Worm (Caenorhabditis elegans): Measurements from ENCODE around the gene F46H5.5.

The F46H5.5 gene

ce11 chrX:7233127-7234073 lies 23.4 kb downstream of the F46H5.5 start:
- TF ChIP-seq him-1 (tag; optimal IDR thresholded peaks at IDR 0.05) (no peak), W03F9.2 (tag; optimal IDR thresholded peaks at IDR 0.05) (no peak), dao-5 (tag; optimal IDR thresholded peaks at IDR 0.05) (no peak)

ce11 chrX:7232158-7232822 lies 24.5 kb downstream of the F46H5.5 start:
- TF ChIP-seq dao-5 (tag; optimal IDR thresholded peaks at IDR 0.05) (no peak), him-1 (tag; optimal IDR thresholded peaks at IDR 0.05) (peak; percentile 47)

ce11 chrX:7230877-7231276 lies 25.9 kb downstream of the F46H5.5 start:
- no peak for TF ChIP-seq W03F9.2 (tag; optimal IDR thresholded peaks at IDR 0.05)
- TF ChIP-seq dao-5 (tag; optimal IDR thresholded peaks at IDR 0.05): no peak
- no peak for TF ChIP-seq him-1 (tag; optimal IDR thresholded peaks at IDR 0.05)

- TF ChIP-seq dao-5 (tag; optimal IDR thresholded peaks at IDR 0.05): no peak
- TF ChIP-seq him-1 (tag; optimal IDR thresholded peaks at IDR 0.05): peak; percentile 6
Measured at ce11 chrX:7230321-7230720, 26.5 kb downstream of the F46H5.5 start.

- TF ChIP-seq W03F9.2 (tag; optimal IDR thresholded peaks at IDR 0.05): no peak
- no peak for TF ChIP-seq him-1 (tag; optimal IDR thresholded peaks at IDR 0.05)
- no peak for TF ChIP-seq dao-5 (tag; optimal IDR thresholded peaks at IDR 0.05)
Measured at ce11 chrX:7229357-7229756, 27.4 kb downstream of the F46H5.5 start.

ce11 chrX:7225028-7225427 lies 31.8 kb downstream of the F46H5.5 start:
- TF ChIP-seq him-1 (tag; optimal IDR thresholded peaks at IDR 0.05) (no peak), W03F9.2 (tag; optimal IDR thresholded peaks at IDR 0.05) (no peak), dao-5 (tag; optimal IDR thresholded peaks at IDR 0.05) (no peak)

- TF ChIP-seq dao-5 (tag; optimal IDR thresholded peaks at IDR 0.05) (no peak), W03F9.2 (tag; optimal IDR thresholded peaks at IDR 0.05) (no peak), him-1 (tag; optimal IDR thresholded peaks at IDR 0.05) (peak; percentile 7)
Measured at ce11 chrX:7224510-7224909, 32.3 kb downstream of the F46H5.5 start.

- peak; percentile 49 for TF ChIP-seq him-1 (tag; optimal IDR thresholded peaks at IDR 0.05)
- no peak for TF ChIP-seq W03F9.2 (tag; optimal IDR thresholded peaks at IDR 0.05)
- TF ChIP-seq dao-5 (tag; optimal IDR thresholded peaks at IDR 0.05): no peak
Measured at ce11 chrX:7222383-7222782, 34.4 kb downstream of the F46H5.5 start.

ce11 chrX:7220209-7220608 lies 36.6 kb downstream of the F46H5.5 start:
- TF ChIP-seq W03F9.2 (tag; optimal IDR thresholded peaks at IDR 0.05): no peak
- no peak for TF ChIP-seq him-1 (tag; optimal IDR thresholded peaks at IDR 0.05)
- TF ChIP-seq dao-5 (tag; optimal IDR thresholded peaks at IDR 0.05): no peak

ce11 chrX:7217704-7218479 lies 38.9 kb downstream of the F46H5.5 start, which contains the start of gene syd-9:
TSS of gene syd-9 (plus strand) at chrX:7218097.
- TF ChIP-seq dao-5 (tag; optimal IDR thresholded peaks at IDR 0.05) (no peak), W03F9.2 (tag; optimal IDR thresholded peaks at IDR 0.05) (no peak), him-1 (tag; optimal IDR thresholded peaks at IDR 0.05) (no peak)

ce11 chrX:7211405-7211804 lies 45.4 kb downstream of the F46H5.5 start, which contains the start of gene spp-22:
TSS of gene spp-22 (plus strand) at chrX:7211705.
- no peak for TF ChIP-seq him-1 (tag; optimal IDR thresholded peaks at IDR 0.05)
- no peak for TF ChIP-seq dao-5 (tag; optimal IDR thresholded peaks at IDR 0.05)
- no peak for TF ChIP-seq W03F9.2 (tag; optimal IDR thresholded peaks at IDR 0.05)

- no peak for TF ChIP-seq dao-5 (tag; optimal IDR thresholded peaks at IDR 0.05)
- TF ChIP-seq him-1 (tag; optimal IDR thresholded peaks at IDR 0.05): no peak
Measured at ce11 chrX:7210467-7211107, 46.2 kb downstream of the F46H5.5 start.

- TF ChIP-seq W03F9.2 (tag; optimal IDR thresholded peaks at IDR 0.05) (no peak), him-1 (tag; optimal IDR thresholded peaks at IDR 0.05) (no peak), dao-5 (tag; optimal IDR thresholded peaks at IDR 0.05) (no peak)
Measured at ce11 chrX:7209151-7209550, 47.6 kb downstream of the F46H5.5 start.

All from whole organism, L4/young adult.